Fruit fly (Drosophila melanogaster) whole organism, embryonic: Measurements from ENCODE around the gene CG16953.
A peak's percentile ranks its signal among the peaks of the same experiment; 100 is the strongest.

Experiments
- Abd-B ChIP-seq: fragments of 200-800 bp; sonication (Bioruptor generic); optimal IDR thresholded peaks from 2 replicates; lab custom pipeline; 2018; ENCODE audit warnings: missing biosample characterization, mild to moderate bottlenecking, missing genetic modification characterization, moderate library complexity
- Atf3 ChIP-seq: fragments of 200-800 bp; sonication (Bioruptor generic); optimal IDR thresholded peaks from 3 replicates; lab custom pipeline; 2016; ENCODE audit warnings: missing biosample characterization, missing genetic modification characterization
- Bdp1 ChIP-seq: fragments of 200-800 bp; sonication (Bioruptor generic); optimal IDR thresholded peaks from 3 replicates; lab custom pipeline; 2016; ENCODE audit warnings: missing biosample characterization, missing genetic modification characterization
- Blimp-1 ChIP-seq: fragments of 200-800 bp; sonication (Bioruptor generic); optimal IDR thresholded peaks from 3 replicates; lab custom pipeline; 2018; ENCODE audit warnings: missing biosample characterization, missing genetic modification characterization, mild to moderate bottlenecking, moderate library complexity, missing genetic modification reagents
- CG12219 ChIP-seq: fragments of 200-800 bp; sonication (Bioruptor generic); optimal IDR thresholded peaks from 3 replicates; lab custom pipeline; 2018; ENCODE audit warnings: missing biosample characterization, mild to moderate bottlenecking, missing genetic modification characterization
- CG12299 ChIP-seq: fragments of 200-800 bp; sonication (Bioruptor generic); optimal IDR thresholded peaks from 2 replicates; lab custom pipeline; 2018; ENCODE audit warnings: missing biosample characterization, mild to moderate bottlenecking, missing genetic modification characterization
- CG12744 ChIP-seq: fragments of 200-800 bp; sonication (Bioruptor generic); optimal IDR thresholded peaks from 2 replicates; lab custom pipeline; 2016; ENCODE audit warnings: missing biosample characterization, missing genetic modification characterization
- CG12769 ChIP-seq: fragments of 200-800 bp; sonication (Bioruptor generic); optimal IDR thresholded peaks from 2 replicates; lab custom pipeline; 2019; ENCODE audit warnings: missing biosample characterization, mild to moderate bottlenecking, missing genetic modification characterization, moderate library complexity
- CG13287 ChIP-seq: fragments of 200-800 bp; sonication (Bioruptor generic); IDR thresholded peaks from 2 replicates; pipeline ENCODE4 v1.3.6; 2022; ENCODE audit warnings: missing biosample characterization, missing genetic modification characterization; ENCODE audit not compliant: partially characterized antibody
- CG14050 ChIP-seq: fragments of 200-800 bp; sonication (Bioruptor generic); IDR thresholded peaks from 3 replicates; pipeline ENCODE4 v1.3.6; 2022; ENCODE audit warnings: missing biosample characterization, missing genetic modification characterization
- CG14441 ChIP-seq: fragments of 200-800 bp; sonication (Bioruptor generic); IDR thresholded peaks from 2 replicates; pipeline ENCODE4 v1.3.6; 2022; ENCODE audit warnings: missing biosample characterization, missing genetic modification characterization
- CG17385 ChIP-seq: fragments of 200-800 bp; sonication (Bioruptor generic); optimal IDR thresholded peaks from 3 replicates; lab custom pipeline; 2018; ENCODE audit warnings: missing biosample characterization, mild to moderate bottlenecking, missing genetic modification characterization
- CG17829 ChIP-seq: fragments of 200-800 bp; optimal IDR thresholded peaks from 2 replicates; lab custom pipeline; 2019; ENCODE audit warnings: missing biosample characterization, mild to moderate bottlenecking, missing genetic modification characterization, moderate library complexity
- CG18262 ChIP-seq: fragments of 200-800 bp; optimal IDR thresholded peaks from 3 replicates; lab custom pipeline; 2019; ENCODE audit warnings: missing biosample characterization, mild to moderate bottlenecking, missing genetic modification characterization, moderate library complexity
- CG31224 ChIP-seq: fragments of 200-800 bp; sonication (Bioruptor generic); IDR thresholded peaks from 2 replicates; pipeline ENCODE4 v1.3.6; 2022; ENCODE audit warnings: missing biosample characterization, missing genetic modification characterization
- CG33557 ChIP-seq: fragments of 200-800 bp; sonication (Bioruptor generic); optimal IDR thresholded peaks from 2 replicates; lab custom pipeline; 2019; ENCODE audit warnings: missing biosample characterization, mild to moderate bottlenecking, missing genetic modification characterization, moderate library complexity
- CG3838 ChIP-seq: fragments of 200-800 bp; sonication (Bioruptor generic); optimal IDR thresholded peaks from 3 replicates; lab custom pipeline; 2016; ENCODE audit warnings: missing biosample characterization, missing genetic modification characterization
- CG6854 ChIP-seq: fragments of 200-800 bp; sonication (Bioruptor generic); optimal IDR thresholded peaks from 3 replicates; lab custom pipeline; 2017; ENCODE audit warnings: missing biosample characterization, mild to moderate bottlenecking, missing genetic modification characterization
- CG9437 ChIP-seq: fragments of 200-800 bp; sonication (Bioruptor generic); optimal IDR thresholded peaks from 2 replicates; lab custom pipeline; 2018; ENCODE audit warnings: missing biosample characterization, mild to moderate bottlenecking, missing genetic modification characterization
- CG9797 ChIP-seq: fragments of 200-800 bp; sonication (Bioruptor generic); optimal IDR thresholded peaks from 3 replicates; lab custom pipeline; 2018; ENCODE audit warnings: missing biosample characterization, mild to moderate bottlenecking, missing genetic modification characterization
- Dfd ChIP-seq, 2 experiments: fragments of >200 bp; optimal IDR thresholded peaks; 2 replicates each; lab custom pipeline; 2017; ENCODE audit warnings: missing biosample characterization in 2 of 2, missing genetic modification characterization in 2 of 2
- Dp ChIP-seq: fragments of 200-800 bp; sonication (Bioruptor generic); optimal IDR thresholded peaks from 2 replicates; lab custom pipeline; 2018; ENCODE audit warnings: missing biosample characterization, mild to moderate bottlenecking, missing genetic modification characterization, moderate library complexity
- Fer1 ChIP-seq: fragments of 200-800 bp; sonication (Bioruptor generic); optimal IDR thresholded peaks from 2 replicates; lab custom pipeline; 2017; ENCODE audit warnings: missing biosample characterization, mild to moderate bottlenecking, missing genetic modification characterization
- H15 ChIP-seq: fragments of 200-800 bp; sonication (Bioruptor generic); IDR thresholded peaks from 3 replicates; pipeline ENCODE4 v1.3.6; 2022; ENCODE audit warnings: missing biosample characterization, missing genetic modification characterization
- HLH4C ChIP-seq: fragments of 200-800 bp; sonication (Bioruptor generic); IDR thresholded peaks from 3 replicates; pipeline ENCODE4 v1.3.6; 2022; ENCODE audit warnings: missing biosample characterization, missing genetic modification characterization; ENCODE audit not compliant: partially characterized antibody
- HLH54F ChIP-seq: fragments of 200-800 bp; sonication (Bioruptor generic); optimal IDR thresholded peaks from 3 replicates; lab custom pipeline; 2016; ENCODE audit warnings: missing biosample characterization, missing genetic modification characterization
- Hr78 ChIP-seq, 2 experiments: fragments of 200-800 bp in 1 of 2; fragments of >200 bp in 1 of 2; sonication (Bioruptor generic) in 1 of 2; optimal IDR thresholded peaks; 2 replicates each; lab custom pipeline; 2017 to 2019; ENCODE audit warnings: missing biosample characterization in 2 of 2, missing genetic modification characterization in 2 of 2, mild to moderate bottlenecking in 1 of 2, moderate library complexity in 1 of 2
- MBD-R2 ChIP-seq: fragments of 200-800 bp; sonication (Bioruptor generic); IDR thresholded peaks from 2 replicates; pipeline ENCODE4 v1.3.6; 2022; ENCODE audit warnings: missing biosample characterization, missing genetic modification characterization
- Nf-YC ChIP-seq: fragments of 200-800 bp; optimal IDR thresholded peaks from 3 replicates; lab custom pipeline; 2019; ENCODE audit warnings: missing biosample characterization, mild to moderate bottlenecking, missing genetic modification characterization, moderate library complexity
- Rfx ChIP-seq: fragments of 200-800 bp; sonication (Bioruptor generic); IDR thresholded peaks from 2 replicates; pipeline ENCODE4 v1.3.6; 2022; ENCODE audit warnings: missing biosample characterization, missing genetic modification characterization
- Sox102F ChIP-seq: fragments of 200-800 bp; sonication (Bioruptor generic); optimal IDR thresholded peaks from 2 replicates; lab custom pipeline; 2018; ENCODE audit warnings: missing biosample characterization, mild to moderate bottlenecking, missing genetic modification characterization, moderate library complexity
- Sry-δ ChIP-seq: fragments of 200-800 bp; sonication (Bioruptor generic); optimal IDR thresholded peaks from 2 replicates; lab custom pipeline; 2016; ENCODE audit warnings: missing biosample characterization, missing genetic modification characterization
- Xbp1 ChIP-seq: fragments of 200-800 bp; sonication (Bioruptor generic); optimal IDR thresholded peaks from 3 replicates; lab custom pipeline; 2016; ENCODE audit warnings: missing biosample characterization, mild to moderate bottlenecking, missing genetic modification characterization
- YL-1 ChIP-seq: fragments of 200-800 bp; sonication (Bioruptor generic); optimal IDR thresholded peaks from 3 replicates; lab custom pipeline; 2017; ENCODE audit warnings: missing biosample characterization, mild to moderate bottlenecking, missing genetic modification characterization
- bbx ChIP-seq: fragments of 200-800 bp; sonication (Bioruptor generic); IDR thresholded peaks from 2 replicates; pipeline ENCODE4 v1.3.6; 2022; ENCODE audit warnings: missing biosample characterization, missing genetic modification characterization; ENCODE audit not compliant: partially characterized antibody
- bigmax ChIP-seq: fragments of 200-800 bp; sonication (Bioruptor generic); optimal IDR thresholded peaks from 2 replicates; lab custom pipeline; 2018; ENCODE audit warnings: missing biosample characterization, mild to moderate bottlenecking, missing genetic modification characterization
- bsh ChIP-seq, 2 experiments: fragments of 200-800 bp; sonication (Bioruptor generic); optimal IDR thresholded peaks; 2 replicates each; lab custom pipeline; 2017 to 2018; ENCODE audit warnings: mild to moderate bottlenecking in 2 of 2, missing biosample characterization in 2 of 2, missing genetic modification characterization in 2 of 2, moderate library complexity in 1 of 2
- dm ChIP-seq: fragments of 200-800 bp; sonication (Bioruptor generic); optimal IDR thresholded peaks from 3 replicates; lab custom pipeline; 2016; ENCODE audit warnings: missing biosample characterization, missing genetic modification characterization
- emc ChIP-seq: fragments of 200-800 bp; sonication (Bioruptor generic); optimal IDR thresholded peaks from 2 replicates; lab custom pipeline; 2016; ENCODE audit warnings: missing biosample characterization, missing genetic modification characterization
- esg ChIP-seq: fragments of 200-800 bp; sonication (Bioruptor generic); conservative IDR thresholded peaks from 2 replicates; pipeline ENCODE4 v1.3.6; 2022; ENCODE audit warnings: missing biosample characterization, missing genetic modification characterization
- gem ChIP-seq: fragments of 200-800 bp; sonication (Bioruptor generic); optimal IDR thresholded peaks from 2 replicates; lab custom pipeline; 2019; ENCODE audit warnings: missing biosample characterization, mild to moderate bottlenecking, missing genetic modification characterization, moderate library complexity
- ham ChIP-seq: fragments of 200-800 bp; sonication (Bioruptor generic); IDR thresholded peaks from 2 replicates; pipeline ENCODE4 v1.3.6; 2022; ENCODE audit warnings: missing biosample characterization, missing genetic modification characterization
- knrl ChIP-seq: fragments of 200-800 bp; sonication (Bioruptor generic); IDR thresholded peaks from 3 replicates; pipeline ENCODE4 v1.3.6; 2022; ENCODE audit warnings: missing biosample characterization, missing genetic modification characterization; ENCODE audit not compliant: partially characterized antibody
- pan ChIP-seq, 4 experiments: fragments of >200 bp in 3 of 4; fragments of 200-800 bp in 1 of 4; sonication (Bioruptor generic) in 1 of 4; optimal IDR thresholded peaks in 3 of 4; IDR thresholded peaks in 1 of 4; 2 replicates each; pipeline versions ENCODE4 v1.3.6 to Lab custom; 2017 to 2022; ENCODE audit warnings: missing biosample characterization in 2 of 4, missing genetic modification characterization in 2 of 4, mixed read lengths in 1 of 4
- pb ChIP-seq: fragments of 200-800 bp; sonication (Bioruptor generic); optimal IDR thresholded peaks from 3 replicates; lab custom pipeline; 2016; ENCODE audit warnings: missing biosample characterization, missing genetic modification characterization
- rib ChIP-seq: fragments of 200-800 bp; sonication (Bioruptor generic); IDR thresholded peaks from 2 replicates; pipeline ENCODE4 v1.3.6; 2022; ENCODE audit warnings: missing biosample characterization, missing genetic modification characterization
- scrt ChIP-seq: fragments of 200-800 bp; sonication (Bioruptor generic); optimal IDR thresholded peaks from 2 replicates; lab custom pipeline; 2018; ENCODE audit warnings: missing biosample characterization, mild to moderate bottlenecking, missing genetic modification characterization, moderate library complexity
- sqz ChIP-seq: fragments of 200-800 bp; sonication (Bioruptor generic); optimal IDR thresholded peaks from 3 replicates; lab custom pipeline; 2018; ENCODE audit warnings: missing biosample characterization, mild to moderate bottlenecking, missing genetic modification characterization
- unc-4 ChIP-seq: fragments of 200-800 bp; sonication (Bioruptor generic); IDR thresholded peaks from 2 replicates; pipeline ENCODE4 v1.3.6; 2022; ENCODE audit warnings: missing biosample characterization, missing genetic modification characterization; ENCODE audit not compliant: partially characterized antibody
- vfl ChIP-seq: fragments of 200-800 bp; sonication (Bioruptor generic); optimal IDR thresholded peaks from 2 replicates; lab custom pipeline; 2016; ENCODE audit warnings: missing biosample characterization, missing genetic modification characterization

The CG16953 gene

dm6 chr3R:20576789-20577188 is 8.8 kb downstream of the CG16953 start, which contains the start of the genes TFAM and CG5412:
Gene TFAM (minus strand): TSS chr3R:20577010.
Gene CG5412 (plus strand): TSS chr3R:20577053.
- TF ChIP-seq Nf-YC (tag; lab: Kevin White, UChicago) = no peak
- TF ChIP-seq CG12769 (tag; lab: Kevin White, UChicago) = no peak
- TF ChIP-seq CG17829 (tag; lab: Kevin White, UChicago) = peak; percentile 26
- no peak for TF ChIP-seq CG12299 (tag; lab: Kevin White, UChicago)
- peak; percentile 24 for TF ChIP-seq dm
- peak; percentile 56 for TF ChIP-seq CG9437
- TF ChIP-seq unc-4 (GFP tag; lab: Robert Waterston, UW) = peak; percentile 33; the same call in 1 of the 2 replicates
- no peak for TF ChIP-seq Rfx
- TF ChIP-seq Sox102F (GFP tag; lab: Kevin White, UChicago) = no peak
- peak; percentile 96 for TF ChIP-seq bigmax (GFP tag; lab: Kevin White, UChicago)
- no peak for TF ChIP-seq CG17385 (GFP tag; lab: Kevin White, UChicago)
- TF ChIP-seq CG31224 (GFP tag; lab: Robert Waterston, UW) = no peak
- no peak for TF ChIP-seq Dfd (GFP tag; optimal IDR thresholded peaks at IDR 0.05; lab: Kevin White, UChicago)
- no peak for TF ChIP-seq Atf3 (GFP tag; lab: Kevin White, UChicago)
- no peak for TF ChIP-seq vfl
- TF ChIP-seq CG33557 (GFP tag; lab: Kevin White, UChicago) = no peak
- peak; percentile 32 for TF ChIP-seq CG9797 (GFP tag; lab: Kevin White, UChicago)
- TF ChIP-seq CG14441 (GFP tag; lab: Robert Waterston, UW) = no peak
- TF ChIP-seq YL-1 = peak; percentile 84
- peak; percentile 61; the same call in 1 of the 2 replicates for TF ChIP-seq bbx (GFP tag; lab: Robert Waterston, UW)
- TF ChIP-seq CG14050 = no peak
- no peak for TF ChIP-seq emc (GFP tag; lab: Kevin White, UChicago)
- TF ChIP-seq pb (GFP tag; lab: Kevin White, UChicago) = no peak
- no peak for TF ChIP-seq knrl (GFP tag; lab: Robert Waterston, UW)
- TF ChIP-seq Bdp1 (GFP tag; lab: Kevin White, UChicago) = no peak
- no peak for TF ChIP-seq CG12744 (GFP tag; lab: Kevin White, UChicago)
- no peak for TF ChIP-seq HLH54F (GFP tag; lab: Kevin White, UChicago)
- TF ChIP-seq Sry-δ (GFP tag; lab: Kevin White, UChicago) = peak; percentile 83
- TF ChIP-seq CG12219 (GFP tag; lab: Kevin White, UChicago) = no peak
- no peak for TF ChIP-seq CG6854
- no peak for TF ChIP-seq esg (GFP tag; lab: Robert Waterston, UW)
- no peak for TF ChIP-seq Abd-B (GFP tag; lab: Kevin White, UChicago)
- TF ChIP-seq ham = no peak
- no peak for TF ChIP-seq Hr78 (GFP tag; optimal IDR thresholded peaks at IDR 0.05; lab: Kevin White, UChicago)
- TF ChIP-seq HLH4C (GFP tag; lab: Robert Waterston, UW) = no peak
- peak; percentile 58 for TF ChIP-seq CG13287 (GFP tag; lab: Robert Waterston, UW)
- no peak for TF ChIP-seq Xbp1 (GFP tag; lab: Kevin White, UChicago)
- TF ChIP-seq scrt (GFP tag; lab: Kevin White, UChicago) = peak; percentile 85
- peak; percentile 93 for TF ChIP-seq MBD-R2 (GFP tag; lab: Robert Waterston, UW)
- peak; percentile 38 for TF ChIP-seq Dp (GFP tag; lab: Kevin White, UChicago)
- TF ChIP-seq sqz (GFP tag; lab: Kevin White, UChicago) = no peak
- no peak for TF ChIP-seq Blimp-1
- no peak for TF ChIP-seq Fer1 (GFP tag; lab: Kevin White, UChicago)
- TF ChIP-seq bsh (GFP tag; optimal IDR thresholded peaks at IDR 0.05; lab: Kevin White, UChicago) = no peak
- no peak for TF ChIP-seq H15 (GFP tag; lab: Robert Waterston, UW)
- no peak for TF ChIP-seq pan (optimal IDR thresholded peaks at IDR 0.05; lab: Kevin White, UChicago)
- no peak for TF ChIP-seq pan (GFP tag; optimal IDR thresholded peaks at IDR 0.05 in 1 of 2, IDR thresholded peaks at IDR 0.05 in 1 of 2)
- TF ChIP-seq gem = no peak
- TF ChIP-seq rib = no peak
- TF ChIP-seq CG3838 (GFP tag; lab: Kevin White, UChicago) = no peak
- TF ChIP-seq CG18262 (tag; lab: Kevin White, UChicago) = no peak
